Fruit fly (Drosophila melanogaster) S2 (cell line): ENCODE results near the gene Imp.

Experiments
- CG8478 ChIP-seq: fragments of >200 bp; optimal IDR thresholded peaks from 2 replicates; lab custom pipeline; 2018
- CTCF ChIP-seq, 2 experiments: fragments of >200 bp; optimal IDR thresholded peaks; 2 replicates each; lab custom pipeline; 2018

DNA sequence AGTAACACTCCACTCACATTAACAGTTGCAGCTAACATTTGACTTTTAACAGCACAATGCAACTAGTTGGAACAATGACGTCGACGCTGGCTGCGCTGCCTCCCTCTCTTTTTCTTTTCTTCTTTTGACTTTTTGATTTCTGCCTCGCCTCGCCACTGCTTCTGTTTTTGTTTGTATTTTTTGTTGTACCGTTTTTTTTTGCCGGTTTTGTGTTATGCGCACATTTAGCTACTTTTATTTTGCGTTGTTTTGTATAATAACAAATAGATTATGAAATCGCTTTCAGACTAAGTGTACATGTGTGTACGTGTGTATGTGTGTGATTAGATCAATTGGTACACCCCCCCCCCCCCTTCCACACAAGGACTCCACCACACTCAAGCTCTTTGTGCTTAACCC is 81.5 kb downstream of the Imp start:
- no peak for TF ChIP-seq CG8478 (lab: Kevin White, UChicago)
- TF ChIP-seq CTCF (optimal IDR thresholded peaks at IDR 0.05; lab: Kevin White, UChicago), result no peak
